Worm (Caenorhabditis elegans): ENCODE data around the gene mlck-1.

DNA sequence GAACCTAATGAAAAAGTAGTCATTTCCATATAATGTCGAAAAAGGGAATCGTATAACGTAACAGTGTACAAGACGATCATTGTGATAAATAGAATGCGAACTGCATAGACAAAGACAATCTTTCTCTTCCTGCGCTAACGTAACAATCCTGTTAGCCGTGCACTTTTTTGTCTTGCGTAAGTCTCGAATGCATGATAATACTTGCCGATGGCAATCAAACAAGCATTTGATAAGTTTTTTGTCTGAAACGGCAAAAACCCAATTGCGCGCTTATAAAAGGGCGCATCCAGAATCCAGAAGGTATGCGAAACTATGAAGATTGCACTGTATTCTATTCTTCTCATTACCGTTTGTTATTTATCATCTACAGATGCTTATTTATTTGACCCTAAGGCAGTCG is 5.4 kb upstream of the mlck-1 start, which contains the start of gene dao-4:
- no peak for TF ChIP-seq ceh-82 (tag; optimal IDR thresholded peaks at IDR 0.05)
- TF ChIP-seq ama-1 (optimal IDR thresholded peaks at IDR 0.05): no peak
- TF ChIP-seq mdl-1 (tag; optimal IDR thresholded peaks at IDR 0.05): no peak
- TF ChIP-seq snpc-4 (tag; optimal IDR thresholded peaks at IDR 0.05): no peak
- no peak for TF ChIP-seq skn-1 (tag; optimal IDR thresholded peaks at IDR 0.05)
- no peak for TF ChIP-seq aly-2 (tag; optimal IDR thresholded peaks at IDR 0.05)
- TF ChIP-seq dpl-1 (GFP tag; optimal IDR thresholded peaks at IDR 0.05): no peak
- no peak for TF ChIP-seq fos-1 (tag; optimal IDR thresholded peaks at IDR 0.05)
- TF ChIP-seq lsy-2 (tag; optimal IDR thresholded peaks at IDR 0.05): no peak
- TF ChIP-seq swsn-7 (tag; optimal IDR thresholded peaks at IDR 0.05): no peak

Data from whole organism, L1 larva.